Fruit fly (Drosophila melanogaster): ENCODE results near the gene Tmtc1.
A peak's percentile ranks its signal among the peaks of the same experiment; 100 is the strongest.

Tmtc1 gene

DNA sequence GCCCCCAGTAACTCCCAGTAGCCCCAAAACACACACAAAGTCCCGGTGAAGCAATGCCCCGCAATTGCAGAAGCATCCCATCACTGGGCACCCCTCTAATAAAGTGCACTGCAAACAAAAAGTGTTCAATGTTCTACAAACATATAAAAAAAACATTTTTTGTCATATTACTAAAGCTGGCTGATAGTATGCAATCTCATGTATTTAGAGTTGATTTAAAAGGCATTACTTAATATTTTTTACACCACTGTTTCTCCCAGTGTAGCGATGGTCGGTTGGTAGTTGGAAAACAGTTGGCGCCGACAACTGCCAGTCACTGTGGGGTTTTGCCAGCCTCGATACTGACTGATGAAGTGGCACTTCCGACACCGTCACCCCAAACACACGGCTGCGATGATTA, 42.8 kb downstream of the Tmtc1 start (continued):
- TF ChIP-seq exex (tag; optimal IDR thresholded peaks at IDR 0.05) (no peak), Oli (tag; optimal IDR thresholded peaks at IDR 0.05) (peak; percentile 6), CG9215 (GFP tag; IDR thresholded peaks at IDR 0.05) (no peak), HmgD (GFP tag; optimal IDR thresholded peaks at IDR 0.05) (no peak), ato (GFP tag; IDR thresholded peaks at IDR 0.05; ENCODE audit: partially characterized antibody) (no peak), Hr78 (GFP tag; optimal IDR thresholded peaks at IDR 0.05) (no peak), Nf-YB (GFP tag; optimal IDR thresholded peaks at IDR 0.05) (no peak), cwo (GFP tag; optimal IDR thresholded peaks at IDR 0.05) (peak; percentile 10), nerfin-2 (GFP tag; IDR thresholded peaks at IDR 0.05; ENCODE audit: partially characterized antibody) (no peak), br (optimal IDR thresholded peaks at IDR 0.05) (no peak), CG3407 (GFP tag; optimal IDR thresholded peaks at IDR 0.05) (no peak), CG17802 (tag; optimal IDR thresholded peaks at IDR 0.05) (no peak), ATbp (GFP tag; optimal IDR thresholded peaks at IDR 0.05) (no peak), Drgx (GFP tag; IDR thresholded peaks at IDR 0.05) (no peak), scrt (GFP tag; optimal IDR thresholded peaks at IDR 0.05) (no peak), Sox100B (GFP tag; optimal IDR thresholded peaks at IDR 0.05) (no peak), CG30403 (GFP tag; optimal IDR thresholded peaks at IDR 0.05) (no peak), Aef1 (GFP tag; IDR thresholded peaks at IDR 0.05) (peak; percentile 37; the same call in 1 of the 3 replicates), Ada2b (GFP tag; IDR thresholded peaks at IDR 0.05) (peak; percentile 33; the same call in 1 of the 2 replicates), Xbp1 (GFP tag; optimal IDR thresholded peaks at IDR 0.05) (no peak), CG18011 (GFP tag; optimal IDR thresholded peaks at IDR 0.05) (no peak), hkb (optimal IDR thresholded peaks at IDR 0.05) (no peak), hkb (GFP tag; IDR thresholded peaks at IDR 0.05) (no peak), ci (GFP tag; IDR thresholded peaks at IDR 0.05) (peak; percentile 39; the same call in 1 of the 3 replicates), CG43689 (GFP tag; IDR thresholded peaks at IDR 0.05) (no peak), CG3847 (GFP tag; IDR thresholded peaks at IDR 0.05) (0 out of 2 replicates have a peak, but pooled peaks have one; percentile 4), tna (GFP tag; IDR thresholded peaks at IDR 0.05; ENCODE audit: partially characterized antibody) (no peak), Doc3 (GFP tag; IDR thresholded peaks at IDR 0.05; ENCODE audit: partially characterized antibody) (no peak), Asciz (GFP tag; optimal IDR thresholded peaks at IDR 0.05) (no peak), CG1647 (GFP tag; optimal IDR thresholded peaks at IDR 0.05) (no peak), CG9876 (GFP tag; optimal IDR thresholded peaks at IDR 0.05) (no peak), CG18599 (GFP tag; optimal IDR thresholded peaks at IDR 0.05) (peak; percentile 60), CG2116 (GFP tag; optimal IDR thresholded peaks at IDR 0.05) (no peak), jumu (GFP tag; optimal IDR thresholded peaks at IDR 0.05) (no peak), Sry-δ (GFP tag; optimal IDR thresholded peaks at IDR 0.05) (no peak), CG17359 (tag; optimal IDR thresholded peaks at IDR 0.05) (no peak), Camta (GFP tag; optimal IDR thresholded peaks at IDR 0.05) (no peak), pb (GFP tag; optimal IDR thresholded peaks at IDR 0.05) (no peak), CG11504 (tag; optimal IDR thresholded peaks at IDR 0.05) (peak; percentile 50), CG12942 (GFP tag; optimal IDR thresholded peaks at IDR 0.05) (no peak), bab2 (GFP tag; optimal IDR thresholded peaks at IDR 0.05) (no peak), CG34422 (GFP tag; IDR thresholded peaks at IDR 0.05) (no peak), CG17385 (GFP tag; optimal IDR thresholded peaks at IDR 0.05) (peak; percentile 14), Opbp (GFP tag; IDR thresholded peaks at IDR 0.05; ENCODE audit: partially characterized antibody) (no peak), CG12769 (tag; optimal IDR thresholded peaks at IDR 0.05) (no peak), CG12299 (tag; optimal IDR thresholded peaks at IDR 0.05) (no peak), grn (GFP tag; optimal IDR thresholded peaks at IDR 0.05) (no peak), Kr (GFP tag; optimal IDR thresholded peaks at IDR 0.05) (no peak), tin (GFP tag; optimal IDR thresholded peaks at IDR 0.05) (no peak), Mrtf (GFP tag; IDR thresholded peaks at IDR 0.05) (0 out of 3 replicates have a peak, but pooled peaks have one; percentile 38), onecut (GFP tag; IDR thresholded peaks at IDR 0.05) (no peak)
